Fruit fly (Drosophila melanogaster) whole organism, adult: ENCODE data around the gene beta-PheRS.
A peak's percentile ranks its signal among the peaks of the same experiment; 100 is the strongest.

ENCODE experiments used
- CG11617 ChIP-seq: fragments of 200-800 bp; sonication (Bioruptor generic); optimal IDR thresholded peaks from 2 replicates; lab custom pipeline; 2017; ENCODE audit warnings: mild to moderate bottlenecking, missing biosample characterization, missing genetic modification reagents, missing genetic modification characterization
- CG12768 ChIP-seq: fragments of 200-800 bp; sonication (Bioruptor generic); optimal IDR thresholded peaks from 2 replicates; lab custom pipeline; 2017; ENCODE audit warnings: missing biosample characterization, missing genetic modification characterization, mild to moderate bottlenecking, moderate library complexity, missing genetic modification reagents
- CG14711 ChIP-seq: fragments of 200-800 bp; sonication (Bioruptor generic); optimal IDR thresholded peaks from 2 replicates; lab custom pipeline; 2018; ENCODE audit warnings: missing biosample characterization, mild to moderate bottlenecking, missing genetic modification characterization, moderate library complexity
- CG1620 ChIP-seq: fragments of 200-800 bp; sonication (Bioruptor generic); optimal IDR thresholded peaks from 2 replicates; lab custom pipeline; 2016; ENCODE audit warnings: missing biosample characterization, missing genetic modification characterization
- CG33017 ChIP-seq: fragments of 200-800 bp; sonication (Bioruptor generic); optimal IDR thresholded peaks from 2 replicates; lab custom pipeline; 2018; ENCODE audit warnings: missing biosample characterization, mild to moderate bottlenecking, missing genetic modification characterization, moderate library complexity
- CG5204 ChIP-seq: fragments of 200-800 bp; sonication (Bioruptor generic); optimal IDR thresholded peaks from 2 replicates; lab custom pipeline; 2016; ENCODE audit warnings: missing biosample characterization, missing genetic modification characterization
- CG7045 ChIP-seq: fragments of 200-800 bp; sonication (Bioruptor generic); optimal IDR thresholded peaks from 2 replicates; lab custom pipeline; 2017; ENCODE audit warnings: missing biosample characterization, mild to moderate bottlenecking, missing genetic modification characterization
- CG7101 ChIP-seq: fragments of 200-800 bp; sonication (Bioruptor generic); optimal IDR thresholded peaks from 2 replicates; lab custom pipeline; 2018; ENCODE audit warnings: missing biosample characterization, mild to moderate bottlenecking, missing genetic modification characterization, moderate library complexity
- Clk ChIP-seq: fragments of 200-800 bp; sonication (Bioruptor generic); optimal IDR thresholded peaks from 2 replicates; lab custom pipeline; 2017; ENCODE audit warnings: missing biosample characterization, missing genetic modification characterization
- Crg-1 ChIP-seq: fragments of 200-800 bp; sonication (Bioruptor generic); optimal IDR thresholded peaks from 2 replicates; lab custom pipeline; 2016; ENCODE audit warnings: missing biosample characterization, missing genetic modification characterization
- Hr96 ChIP-seq: fragments of 200-800 bp; sonication (Bioruptor generic); optimal IDR thresholded peaks from 2 replicates; lab custom pipeline; 2016; ENCODE audit warnings: missing biosample characterization, missing genetic modification characterization
- Mnt ChIP-seq: fragments of 200-800 bp; sonication (Bioruptor generic); optimal IDR thresholded peaks from 2 replicates; lab custom pipeline; 2016; ENCODE audit warnings: missing biosample characterization, mild to moderate bottlenecking, missing genetic modification characterization
- bab1 ChIP-seq: fragments of 200-800 bp; sonication (Bioruptor generic); optimal IDR thresholded peaks from 3 replicates; lab custom pipeline; 2019; ENCODE audit warnings: missing biosample characterization, mild to moderate bottlenecking, missing genetic modification characterization, moderate library complexity
- cic ChIP-seq: fragments of 200-800 bp; sonication (Bioruptor generic); optimal IDR thresholded peaks from 2 replicates; lab custom pipeline; 2017; ENCODE audit warnings: missing biosample characterization, mild to moderate bottlenecking, missing genetic modification characterization, moderate library complexity
- cnc ChIP-seq, 2 experiments: fragments of >200 bp; optimal IDR thresholded peaks; 2 replicates each; lab custom pipeline; 2017
- kay ChIP-seq: fragments of 200-800 bp; sonication (Bioruptor generic); peaks from one replicate; lab custom pipeline; 2016; ENCODE audit warnings: missing biosample characterization, missing genetic modification characterization, borderline replicate concordance
- ovo ChIP-seq: fragments of 200-800 bp; sonication (Bioruptor generic); optimal IDR thresholded peaks from 2 replicates; lab custom pipeline; 2016; ENCODE audit warnings: missing biosample characterization, missing genetic modification characterization
- pad ChIP-seq: fragments of 200-800 bp; sonication (Bioruptor generic); optimal IDR thresholded peaks from 3 replicates; lab custom pipeline; 2017; ENCODE audit warnings: missing biosample characterization, missing genetic modification characterization, mild to moderate bottlenecking, moderate library complexity, missing genetic modification reagents
- tj ChIP-seq: fragments of 200-800 bp; sonication (Bioruptor generic); optimal IDR thresholded peaks from 3 replicates; lab custom pipeline; 2017; ENCODE audit warnings: missing biosample characterization, mild to moderate bottlenecking, missing genetic modification characterization, moderate library complexity
- toe ChIP-seq: fragments of 200-800 bp; sonication (Bioruptor generic); optimal IDR thresholded peaks from 2 replicates; lab custom pipeline; 2016; ENCODE audit warnings: missing biosample characterization, missing genetic modification characterization

Gene beta-PheRS

DNA sequence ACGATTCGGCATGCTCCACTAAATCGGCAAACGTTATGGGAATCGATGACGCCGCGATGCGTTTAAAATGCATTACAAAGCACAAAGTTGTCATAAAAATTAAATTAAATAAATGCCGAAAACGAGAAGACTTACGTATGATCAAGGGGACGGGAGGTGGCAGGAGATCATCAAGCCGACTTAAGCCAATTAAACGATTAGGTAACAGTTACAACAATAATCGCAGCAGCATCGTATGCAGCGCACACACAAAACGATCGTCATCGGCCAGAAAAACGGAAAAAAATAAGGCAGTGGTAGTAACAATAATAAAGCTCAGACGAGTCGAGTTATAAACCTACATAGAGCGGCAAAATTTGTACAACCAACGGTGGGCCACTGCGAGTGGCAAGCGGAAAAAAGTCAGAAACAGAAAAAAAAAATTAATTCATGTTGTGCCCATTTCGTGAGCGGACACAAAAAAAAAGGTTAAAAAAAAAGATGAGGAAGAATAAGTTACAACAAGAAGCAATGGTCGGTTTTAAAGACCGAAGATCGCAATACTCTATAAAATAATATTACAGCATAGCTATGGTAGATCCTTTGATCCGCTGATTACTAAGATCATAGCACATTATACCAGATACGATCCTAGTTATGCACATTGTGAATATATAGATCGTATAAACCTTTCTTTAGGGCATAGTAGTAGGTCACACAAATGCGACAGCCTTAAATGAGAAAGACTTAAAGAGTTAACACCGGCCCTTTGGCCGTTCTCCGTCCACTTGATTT is 46.0 kb downstream of the beta-PheRS start:
- TF ChIP-seq tj (peak; percentile 76), Hr96 (GFP tag; lab: Kevin White, UChicago) (no peak)

DNA sequence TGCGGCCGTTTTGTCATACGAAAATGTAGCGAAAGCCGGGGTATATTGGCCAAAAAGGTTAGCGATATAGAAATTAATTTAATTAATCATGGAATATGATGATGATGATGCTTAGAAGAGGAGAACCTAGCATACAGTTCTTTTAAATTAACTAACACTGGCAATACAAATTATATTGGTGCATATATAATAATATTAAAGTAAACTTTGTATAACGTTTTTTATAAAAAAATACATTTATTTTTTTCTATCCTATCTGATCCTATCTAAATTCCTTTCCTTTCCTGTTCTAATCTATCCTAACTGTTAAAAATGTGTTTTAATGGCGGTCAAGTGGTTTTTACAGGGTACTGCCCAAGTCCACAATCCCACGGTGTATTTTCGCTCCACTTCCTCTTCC is 46.5 kb downstream of the beta-PheRS start:
- no peak for TF ChIP-seq tj
- no peak for TF ChIP-seq CG7045 (GFP tag; lab: Kevin White, UChicago)
- TF ChIP-seq ovo (GFP tag; lab: Kevin White, UChicago) = no peak
- TF ChIP-seq bab1 = no peak
- no peak for TF ChIP-seq CG7101 (tag; lab: Kevin White, UChicago)
- no peak for TF ChIP-seq kay
- no peak for TF ChIP-seq Mnt (GFP tag; lab: Kevin White, UChicago)
- no peak for TF ChIP-seq CG5204 (GFP tag; lab: Kevin White, UChicago)
- no peak for TF ChIP-seq CG14711 (tag; lab: Kevin White, UChicago)
- no peak for TF ChIP-seq cic (GFP tag; lab: Kevin White, UChicago)
- TF ChIP-seq cnc (optimal IDR thresholded peaks at IDR 0.05; lab: Kevin White, UChicago) = no peak
- TF ChIP-seq Hr96 (GFP tag; lab: Kevin White, UChicago) = no peak
- TF ChIP-seq Crg-1 (GFP tag; lab: Kevin White, UChicago) = no peak
- TF ChIP-seq toe (GFP tag; lab: Kevin White, UChicago) = no peak
- TF ChIP-seq Clk = no peak
- no peak for TF ChIP-seq pad (GFP tag; lab: Kevin White, UChicago)
- TF ChIP-seq CG33017 (tag; lab: Kevin White, UChicago) = no peak
- no peak for TF ChIP-seq CG11617 (GFP tag; lab: Kevin White, UChicago)
- no peak for TF ChIP-seq CG12768

DNA sequence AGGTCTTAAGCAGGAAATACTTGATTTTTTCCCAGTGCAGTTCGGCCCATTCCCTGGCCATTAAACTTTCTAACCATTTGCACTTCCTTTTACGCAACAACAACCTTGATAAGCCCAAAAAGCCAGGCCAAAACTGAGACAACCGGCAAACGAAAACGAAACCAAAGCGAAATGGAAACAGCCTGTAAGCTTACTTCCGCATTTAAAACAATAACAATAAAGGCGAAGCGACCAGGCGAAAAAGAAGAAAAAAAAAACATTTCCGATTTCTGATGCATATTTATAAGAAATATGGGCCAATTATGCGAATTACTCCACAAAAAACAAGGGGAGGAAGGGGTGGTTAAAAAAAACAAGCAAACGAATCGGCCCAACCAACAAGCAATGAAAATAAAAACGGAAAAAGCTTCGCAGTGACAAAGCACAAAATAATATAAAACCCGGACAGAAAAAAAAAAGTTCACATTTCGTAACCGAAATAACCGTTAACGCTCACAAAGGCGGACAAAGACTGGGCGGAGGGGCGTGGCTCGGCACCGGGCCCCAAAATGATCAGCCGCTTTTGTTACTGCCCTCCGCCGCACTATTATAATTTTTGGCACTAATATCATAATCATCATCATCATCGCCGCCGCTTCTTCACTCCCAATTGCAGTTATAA is 47.1 kb downstream of the beta-PheRS start:
- TF ChIP-seq CG11617 (GFP tag; lab: Kevin White, UChicago) (no peak), CG7045 (GFP tag; lab: Kevin White, UChicago) (no peak), tj (peak; percentile 7), cnc (optimal IDR thresholded peaks at IDR 0.05; lab: Kevin White, UChicago) (peak in 1 of 2 experiments; percentile 13), CG1620 (GFP tag; lab: Kevin White, UChicago) (no peak), CG14711 (tag; lab: Kevin White, UChicago) (no peak)

DNA sequence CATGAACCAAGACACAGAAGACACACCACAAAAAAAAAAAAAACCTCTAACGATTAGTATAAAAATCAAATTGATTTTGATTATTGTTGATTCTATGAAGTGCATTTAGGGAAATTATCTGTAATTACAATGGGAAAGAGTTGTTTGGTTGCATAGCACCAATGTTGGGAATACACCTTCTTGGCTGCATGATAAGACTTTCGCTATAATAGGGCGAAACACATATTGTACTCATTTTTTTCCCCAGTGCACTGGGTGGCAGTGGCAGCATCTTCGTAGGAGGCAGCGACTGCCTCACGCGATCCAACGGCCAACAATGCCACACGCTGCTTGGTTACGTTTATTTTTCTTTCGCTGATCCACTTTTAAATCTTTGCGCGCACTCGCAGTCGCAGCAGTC is 48.5 kb downstream of the beta-PheRS start:
- TF ChIP-seq CG12768 = no peak
- TF ChIP-seq CG7045 (GFP tag; lab: Kevin White, UChicago) = no peak
- TF ChIP-seq CG33017 (tag; lab: Kevin White, UChicago) = no peak
- no peak for TF ChIP-seq CG11617 (GFP tag; lab: Kevin White, UChicago)
- TF ChIP-seq cic (GFP tag; lab: Kevin White, UChicago) = no peak
- no peak for TF ChIP-seq kay
- no peak for TF ChIP-seq ovo (GFP tag; lab: Kevin White, UChicago)
- no peak for TF ChIP-seq cnc (optimal IDR thresholded peaks at IDR 0.05; lab: Kevin White, UChicago)

DNA sequence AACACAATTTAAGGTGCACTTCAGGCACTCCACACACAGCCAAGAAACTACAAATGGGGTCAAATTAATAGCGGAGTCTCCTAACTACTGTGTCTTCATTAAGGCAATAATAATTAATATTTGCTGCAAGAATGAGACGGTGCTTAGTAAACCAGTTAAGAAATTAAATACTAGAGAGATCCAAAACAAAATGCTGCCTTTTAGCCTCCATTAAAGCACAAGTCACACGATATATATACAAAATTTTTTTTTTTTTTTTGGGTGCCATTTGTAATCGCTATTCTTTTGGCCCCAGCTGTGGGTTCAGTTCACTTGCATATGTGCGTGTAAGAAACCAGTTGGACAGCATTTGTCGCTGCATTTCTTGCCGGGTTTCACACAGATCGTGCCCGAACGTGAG is 49.1 kb downstream of the beta-PheRS start:
- no peak for TF ChIP-seq CG14711 (tag; lab: Kevin White, UChicago)
- TF ChIP-seq CG11617 (GFP tag; lab: Kevin White, UChicago) = no peak
- TF ChIP-seq CG33017 (tag; lab: Kevin White, UChicago) = no peak
- TF ChIP-seq CG7101 (tag; lab: Kevin White, UChicago) = no peak
- TF ChIP-seq CG12768 = no peak
- TF ChIP-seq toe (GFP tag; lab: Kevin White, UChicago) = no peak

DNA sequence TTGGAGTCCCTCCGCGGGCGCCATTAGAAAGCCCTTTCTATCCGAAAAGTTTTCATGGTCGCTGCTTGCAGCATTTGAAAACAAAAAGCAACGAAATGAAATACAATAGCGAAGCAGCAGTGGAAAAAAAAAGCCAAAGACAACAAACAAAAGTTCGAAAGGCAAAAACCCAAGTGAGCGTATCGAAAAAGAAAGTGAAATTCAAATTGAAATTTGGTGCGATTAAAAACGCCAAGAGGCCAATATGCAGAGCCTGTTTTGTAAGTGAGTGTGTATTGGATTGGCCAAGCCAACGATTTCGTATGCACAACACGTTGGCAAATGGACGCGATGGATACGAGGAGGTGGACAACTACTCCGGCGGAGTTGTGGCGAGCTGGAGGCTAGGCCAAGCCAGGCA is 49.8 kb downstream of the beta-PheRS start:
- no peak for TF ChIP-seq cic (GFP tag; lab: Kevin White, UChicago)
- no peak for TF ChIP-seq Crg-1 (GFP tag; lab: Kevin White, UChicago)
- no peak for TF ChIP-seq cnc (optimal IDR thresholded peaks at IDR 0.05; lab: Kevin White, UChicago)
- no peak for TF ChIP-seq tj
- no peak for TF ChIP-seq Clk
- no peak for TF ChIP-seq CG11617 (GFP tag; lab: Kevin White, UChicago)
- TF ChIP-seq CG5204 (GFP tag; lab: Kevin White, UChicago) = no peak
- no peak for TF ChIP-seq Mnt (GFP tag; lab: Kevin White, UChicago)
- no peak for TF ChIP-seq CG12768
- TF ChIP-seq CG7101 (tag; lab: Kevin White, UChicago) = no peak
